Fruit fly (Drosophila melanogaster): ENCODE data around the gene Dref.

The Dref gene

DNA sequence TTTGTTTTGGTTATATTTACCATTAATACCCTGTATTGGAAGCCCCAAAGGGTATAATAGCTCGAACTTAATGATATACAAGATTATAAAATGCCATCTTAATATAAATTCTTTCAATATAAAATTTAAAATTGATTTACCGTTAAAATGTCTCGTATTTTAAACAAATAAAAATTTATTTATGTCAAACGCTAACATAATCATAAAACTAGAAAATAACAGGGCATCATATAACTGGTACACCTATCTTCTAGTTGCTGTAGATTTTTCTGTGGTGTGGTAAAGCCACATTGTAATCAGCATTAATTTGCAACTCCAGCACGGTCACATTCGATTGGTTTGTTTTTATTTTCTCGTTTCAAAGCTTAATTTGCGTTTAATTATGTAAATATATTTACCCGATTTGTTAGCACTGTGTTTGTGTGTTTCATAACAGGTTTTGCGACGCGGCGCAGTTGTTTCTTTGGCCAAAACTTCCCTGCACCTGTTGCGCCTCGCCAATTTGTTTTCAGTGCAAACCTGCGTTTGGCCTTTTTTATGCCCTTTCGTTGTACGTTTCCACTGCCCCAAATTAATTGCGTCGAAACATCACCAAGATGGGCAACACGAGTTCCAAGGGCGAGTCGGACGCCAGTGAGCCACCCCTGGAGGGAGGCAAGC is 9.9 kb downstream of the Dref start, which contains the start of the genes CG4658 and CG5846 (continued):
- TF ChIP-seq CG8089 (GFP tag; optimal IDR thresholded peaks at IDR 0.05) = peak; percentile 72
- no peak for TF ChIP-seq CG15479 (GFP tag; optimal IDR thresholded peaks at IDR 0.05)
- peak; percentile 74 for TF ChIP-seq CG10543 (GFP tag; optimal IDR thresholded peaks at IDR 0.05)
- TF ChIP-seq ATbp (GFP tag; optimal IDR thresholded peaks at IDR 0.05) = peak; percentile 84
- peak; percentile 96 for TF ChIP-seq CG10979 (tag; optimal IDR thresholded peaks at IDR 0.05)
- peak; percentile 96 for TF ChIP-seq az2 (GFP tag; optimal IDR thresholded peaks at IDR 0.05)
- TF ChIP-seq TFAM (GFP tag; optimal IDR thresholded peaks at IDR 0.05) = peak; percentile 67
- peak; percentile 82 for TF ChIP-seq CG3838 (GFP tag; optimal IDR thresholded peaks at IDR 0.05)
- peak; percentile 93 for TF ChIP-seq Dek (tag; optimal IDR thresholded peaks at IDR 0.05)
- TF ChIP-seq mld (GFP tag; IDR thresholded peaks at IDR 0.05; ENCODE audit: partially characterized antibody) = no peak
- peak; percentile 93 for TF ChIP-seq CG6272 (GFP tag; IDR thresholded peaks at IDR 0.05)
- peak; percentile 97 for TF ChIP-seq PHDP (tag; optimal IDR thresholded peaks at IDR 0.05)
- no peak for TF ChIP-seq tna (GFP tag; IDR thresholded peaks at IDR 0.05; ENCODE audit: partially characterized antibody)
- peak; percentile 93 for TF ChIP-seq CG13775 (GFP tag; optimal IDR thresholded peaks at IDR 0.05)
- peak; percentile 85 for TF ChIP-seq CG12104 (GFP tag; optimal IDR thresholded peaks at IDR 0.05)
- TF ChIP-seq CG2202 (tag; optimal IDR thresholded peaks at IDR 0.05) = peak; percentile 91
- TF ChIP-seq CG6854 (GFP tag; optimal IDR thresholded peaks at IDR 0.05) = peak; percentile 78
- no peak; the same call in 2 of the 3 replicates for TF ChIP-seq knrl (GFP tag; IDR thresholded peaks at IDR 0.05; ENCODE audit: partially characterized antibody)
- peak; percentile 98 for TF ChIP-seq gem (tag; optimal IDR thresholded peaks at IDR 0.05)
- peak; percentile 94 for TF ChIP-seq dmrt99B (tag; optimal IDR thresholded peaks at IDR 0.05)
- peak; percentile 87 for TF ChIP-seq klu (GFP tag; IDR thresholded peaks at IDR 0.05)
- peak; percentile 76 for TF ChIP-seq ewg (GFP tag; optimal IDR thresholded peaks at IDR 0.05)
- TF ChIP-seq Ets65A (GFP tag) = peak; percentile 89
- TF ChIP-seq CG11093 (GFP tag; IDR thresholded peaks at IDR 0.05) = peak; percentile 91
- peak; percentile 79 for TF ChIP-seq sqz (GFP tag; optimal IDR thresholded peaks at IDR 0.05)
- TF ChIP-seq Kr (GFP tag; optimal IDR thresholded peaks at IDR 0.05) = no peak
- TF ChIP-seq D (optimal IDR thresholded peaks at IDR 0.05) = no peak
- peak; percentile 84 for TF ChIP-seq D (GFP tag; optimal IDR thresholded peaks at IDR 0.05)
- TF ChIP-seq tgo (GFP tag; IDR thresholded peaks at IDR 0.05) = peak; percentile 98
- TF ChIP-seq HLH4C (GFP tag; IDR thresholded peaks at IDR 0.05; ENCODE audit: partially characterized antibody) = no peak
- peak; percentile 96 for TF ChIP-seq CG14710 (tag; optimal IDR thresholded peaks at IDR 0.05)
- TF ChIP-seq esg (GFP tag; conservative IDR thresholded peaks at IDR 0.05) = peak; percentile 93
- peak; percentile 45 for TF ChIP-seq mirr (GFP tag; optimal IDR thresholded peaks at IDR 0.05)
- peak; percentile 82 for TF ChIP-seq Rx (GFP tag; IDR thresholded peaks at IDR 0.05)
- TF ChIP-seq CG10274 (GFP tag; optimal IDR thresholded peaks at IDR 0.05) = peak; percentile 44
- peak; percentile 33 for TF ChIP-seq CTCF (GFP tag; optimal IDR thresholded peaks at IDR 0.05)
- TF ChIP-seq CG11695 (GFP tag; IDR thresholded peaks at IDR 0.05) = peak; percentile 96
- TF ChIP-seq CG17186 (GFP tag; optimal IDR thresholded peaks at IDR 0.05) = peak; percentile 65
- TF ChIP-seq ems (GFP tag; optimal IDR thresholded peaks at IDR 0.05) = peak; percentile 80
- peak; percentile 81 for TF ChIP-seq CG6254 (GFP tag; optimal IDR thresholded peaks at IDR 0.05)
- TF ChIP-seq CG4730 (GFP tag; IDR thresholded peaks at IDR 0.05) = peak; percentile 92
- TF ChIP-seq Meics (GFP tag; optimal IDR thresholded peaks at IDR 0.05) = peak; percentile 92
- peak; percentile 90 for TF ChIP-seq Rfx (GFP tag; IDR thresholded peaks at IDR 0.05)
- TF ChIP-seq NfI (GFP tag; optimal IDR thresholded peaks at IDR 0.05) = peak; percentile 87
- TF ChIP-seq CG7839 (tag; optimal IDR thresholded peaks at IDR 0.05) = peak; percentile 96
- peak; percentile 89 for TF ChIP-seq CG2889 (GFP tag; IDR thresholded peaks at IDR 0.05)
- peak; percentile 74 for TF ChIP-seq CG7786 (GFP tag; optimal IDR thresholded peaks at IDR 0.05)
- TF ChIP-seq hbn (GFP tag; IDR thresholded peaks at IDR 0.05; ENCODE audit: partially characterized antibody) = no peak
- peak; percentile 52 for TF ChIP-seq pzg (GFP tag; optimal IDR thresholded peaks at IDR 0.05)
- no peak for TF ChIP-seq abd-A (tag; optimal IDR thresholded peaks at IDR 0.05)

Measured in whole organism, embryonic.